Fruit fly (Drosophila melanogaster) whole organism, embryonic: ENCODE results near the gene CG5892.

Experiments
- Antp ChIP-seq: fragments of 200-800 bp; sonication (Bioruptor generic); optimal IDR thresholded peaks from 3 replicates; lab custom pipeline; 2016; ENCODE audit warnings: missing biosample characterization, missing genetic modification characterization
- Awh ChIP-seq: fragments of 200-800 bp; sonication (Bioruptor generic); IDR thresholded peaks from 2 replicates; pipeline ENCODE4, ENCODE4 v1.3.6; 2022; ENCODE audit warnings: missing biosample characterization, missing genetic modification characterization
- B-H2 ChIP-seq: fragments of 200-800 bp; sonication (Bioruptor generic); optimal IDR thresholded peaks from 2 replicates; lab custom pipeline; 2018; ENCODE audit warnings: missing biosample characterization, mild to moderate bottlenecking, missing genetic modification characterization
- BEAF-32 ChIP-seq: fragments of 200-800 bp; sonication (Bioruptor generic); optimal IDR thresholded peaks from 3 replicates; lab custom pipeline; 2017; ENCODE audit warnings: missing biosample characterization, missing genetic modification characterization, mild to moderate bottlenecking, moderate library complexity, missing genetic modification reagents
- BtbVII ChIP-seq: fragments of 200-800 bp; sonication (Bioruptor generic); optimal IDR thresholded peaks from 3 replicates; lab custom pipeline; 2017; ENCODE audit warnings: missing biosample characterization, mild to moderate bottlenecking, missing genetic modification characterization
- CG10543 ChIP-seq: fragments of 200-800 bp; sonication (Bioruptor generic); optimal IDR thresholded peaks from 3 replicates; lab custom pipeline; 2017; ENCODE audit warnings: missing biosample characterization, mild to moderate bottlenecking, missing genetic modification characterization, moderate library complexity
- CG10959 ChIP-seq: fragments of 200-800 bp; sonication (Bioruptor generic); IDR thresholded peaks from 2 replicates; pipeline ENCODE4 v1.3.6; 2022; ENCODE audit warnings: missing biosample characterization, missing genetic modification characterization
- CG10979 ChIP-seq: fragments of 200-800 bp; sonication (Bioruptor generic); optimal IDR thresholded peaks from 2 replicates; lab custom pipeline; 2018; ENCODE audit warnings: missing biosample characterization, mild to moderate bottlenecking, missing genetic modification characterization, moderate library complexity
- CG12236 ChIP-seq: fragments of 200-800 bp; sonication (Bioruptor generic); optimal IDR thresholded peaks from 2 replicates; lab custom pipeline; 2016; ENCODE audit warnings: missing biosample characterization, missing genetic modification characterization
- CG13424 ChIP-seq: fragments of 200-800 bp; sonication (Bioruptor generic); optimal IDR thresholded peaks from 2 replicates; lab custom pipeline; 2019; ENCODE audit warnings: missing biosample characterization, mild to moderate bottlenecking, missing genetic modification characterization, moderate library complexity
- CG15011 ChIP-seq: fragments of 200-800 bp; sonication (Bioruptor generic); optimal IDR thresholded peaks from 3 replicates; lab custom pipeline; 2018; ENCODE audit warnings: missing biosample characterization, mild to moderate bottlenecking, missing genetic modification characterization
- CG15514 ChIP-seq: fragments of 200-800 bp; sonication (Bioruptor generic); optimal IDR thresholded peaks from 3 replicates; lab custom pipeline; 2017; ENCODE audit warnings: missing biosample characterization, missing genetic modification characterization, mild to moderate bottlenecking, moderate library complexity, missing genetic modification reagents
- CG1602 ChIP-seq: fragments of 200-800 bp; sonication (Bioruptor generic); optimal IDR thresholded peaks from 3 replicates; lab custom pipeline; 2016; ENCODE audit warnings: missing biosample characterization, missing genetic modification characterization
- CG1603 ChIP-seq: fragments of 200-800 bp; sonication (Bioruptor generic); optimal IDR thresholded peaks from 2 replicates; lab custom pipeline; 2019; ENCODE audit warnings: missing biosample characterization, mild to moderate bottlenecking, missing genetic modification characterization, moderate library complexity
- CG1792 ChIP-seq: fragments of 200-800 bp; sonication (Bioruptor generic); optimal IDR thresholded peaks from 2 replicates; lab custom pipeline; 2016; ENCODE audit warnings: missing biosample characterization, missing genetic modification characterization
- CG18764 ChIP-seq: fragments of 200-800 bp; sonication (Bioruptor generic); optimal IDR thresholded peaks from 3 replicates; lab custom pipeline; 2016; ENCODE audit warnings: missing biosample characterization, missing genetic modification characterization
- CG31441 ChIP-seq: fragments of 200-800 bp; sonication (Bioruptor generic); IDR thresholded peaks from 2 replicates; pipeline ENCODE4 v1.3.6; 2022; ENCODE audit warnings: missing biosample characterization, missing genetic modification characterization
- CG4404 ChIP-seq: fragments of 200-800 bp; sonication (Bioruptor generic); IDR thresholded peaks from 2 replicates; pipeline ENCODE4 v1.3.6; 2022; ENCODE audit warnings: missing biosample characterization, missing genetic modification characterization
- CG4820 ChIP-seq: fragments of 200-800 bp; sonication (Bioruptor generic); optimal IDR thresholded peaks from 3 replicates; lab custom pipeline; 2016; ENCODE audit warnings: missing biosample characterization, missing genetic modification characterization
- CG6813 ChIP-seq: fragments of 200-800 bp; sonication (Bioruptor generic); optimal IDR thresholded peaks from 2 replicates; lab custom pipeline; 2017; ENCODE audit warnings: missing biosample characterization, missing genetic modification characterization, mild to moderate bottlenecking, moderate library complexity, missing genetic modification reagents
- CG7271 ChIP-seq: fragments of 200-800 bp; sonication (Bioruptor generic); optimal IDR thresholded peaks from 2 replicates; lab custom pipeline; 2018; ENCODE audit warnings: missing biosample characterization, mild to moderate bottlenecking, missing genetic modification characterization, moderate library complexity
- CG7786 ChIP-seq: fragments of 200-800 bp; sonication (Bioruptor generic); optimal IDR thresholded peaks from 2 replicates; lab custom pipeline; 2016; ENCODE audit warnings: missing biosample characterization, missing genetic modification characterization
- CG9817 ChIP-seq: fragments of 200-800 bp; sonication (Bioruptor generic); optimal IDR thresholded peaks from 2 replicates; lab custom pipeline; 2018; ENCODE audit warnings: missing biosample characterization, mild to moderate bottlenecking, missing genetic modification characterization, moderate library complexity
- Drgx ChIP-seq: fragments of 200-800 bp; sonication (Bioruptor generic); IDR thresholded peaks from 2 replicates; pipeline ENCODE4 v1.3.6; 2022; ENCODE audit warnings: missing biosample characterization, missing genetic modification characterization
- Eip74EF ChIP-seq, 2 experiments: fragments of 200-800 bp in 1 of 2; fragments of >200 bp in 1 of 2; sonication (Bioruptor generic) in 1 of 2; optimal IDR thresholded peaks; 2 replicates each; lab custom pipeline; 2017 to 2019; ENCODE audit warnings: missing biosample characterization in 2 of 2, missing genetic modification characterization in 2 of 2, mild to moderate bottlenecking in 1 of 2, moderate library complexity in 1 of 2
- HHEX ChIP-seq: fragments of 200-800 bp; sonication (Bioruptor generic); optimal IDR thresholded peaks from 3 replicates; lab custom pipeline; 2017; ENCODE audit warnings: missing biosample characterization, mild to moderate bottlenecking, missing genetic modification characterization, missing genetic modification reagents
- HLHmδ ChIP-seq: fragments of 200-800 bp; sonication (Bioruptor generic); optimal IDR thresholded peaks from 2 replicates; lab custom pipeline; 2018; ENCODE audit warnings: missing biosample characterization, mild to moderate bottlenecking, missing genetic modification characterization, moderate library complexity
- HmgZ ChIP-seq: fragments of 200-800 bp; sonication (Bioruptor generic); optimal IDR thresholded peaks from 2 replicates; lab custom pipeline; 2018; ENCODE audit warnings: missing biosample characterization, mild to moderate bottlenecking, missing genetic modification characterization
- Hmr ChIP-seq: fragments of 200-800 bp; sonication (Bioruptor generic); optimal IDR thresholded peaks from 3 replicates; lab custom pipeline; 2017; ENCODE audit warnings: mild to moderate bottlenecking, missing biosample characterization, missing genetic modification reagents, missing genetic modification characterization
- Med ChIP-seq: fragments of 200-800 bp; sonication (Bioruptor generic); peaks from one replicate; lab custom pipeline; 2016; ENCODE audit warnings: missing biosample characterization, missing genetic modification characterization, mild to moderate bottlenecking, inconsistent platforms, moderate library complexity
- Mrtf ChIP-seq: fragments of 200-800 bp; sonication (Bioruptor generic); IDR thresholded peaks from 3 replicates; pipeline ENCODE4 v1.3.6; 2022; ENCODE audit warnings: missing biosample characterization, missing genetic modification characterization
- Nf-YC ChIP-seq: fragments of 200-800 bp; optimal IDR thresholded peaks from 3 replicates; lab custom pipeline; 2019; ENCODE audit warnings: missing biosample characterization, mild to moderate bottlenecking, missing genetic modification characterization, moderate library complexity
- Ravus ChIP-seq: fragments of 200-800 bp; sonication (Bioruptor generic); IDR thresholded peaks from 2 replicates; pipeline ENCODE4 v1.3.6; 2022; ENCODE audit warnings: missing biosample characterization, missing genetic modification characterization
- Sin3A ChIP-seq: fragments of >200 bp; optimal IDR thresholded peaks from 2 replicates; lab custom pipeline; 2018
- ac ChIP-seq: fragments of 200-800 bp; sonication (Bioruptor generic); optimal IDR thresholded peaks from 3 replicates; lab custom pipeline; 2017; ENCODE audit warnings: missing biosample characterization, mild to moderate bottlenecking, missing genetic modification characterization
- cas ChIP-seq: fragments of 200-800 bp; sonication (Bioruptor generic); IDR thresholded peaks from 2 replicates; pipeline ENCODE4 v1.3.6; 2022; ENCODE audit warnings: missing biosample characterization, missing genetic modification characterization
- chif ChIP-seq, 2 experiments: fragments of 200-800 bp; sonication (Bioruptor generic); optimal IDR thresholded peaks; 3 replicates each; lab custom pipeline; 2016; ENCODE audit warnings: missing biosample characterization in 2 of 2, missing genetic modification characterization in 2 of 2
- cwo ChIP-seq: fragments of 200-800 bp; sonication (Bioruptor generic); optimal IDR thresholded peaks from 3 replicates; lab custom pipeline; 2017; ENCODE audit warnings: missing biosample characterization, missing genetic modification characterization, mild to moderate bottlenecking, moderate library complexity, missing genetic modification reagents
- da ChIP-seq: fragments of 200-800 bp; sonication (Bioruptor generic); optimal IDR thresholded peaks from 2 replicates; lab custom pipeline; 2016; ENCODE audit warnings: missing biosample characterization, missing genetic modification characterization
- danr ChIP-seq: fragments of 200-800 bp; sonication (Bioruptor generic); IDR thresholded peaks from 2 replicates; pipeline ENCODE4 v1.3.6; 2022; ENCODE audit warnings: missing biosample characterization, missing genetic modification characterization
- gfzf ChIP-seq: fragments of 200-800 bp; sonication (Bioruptor generic); optimal IDR thresholded peaks from 2 replicates; lab custom pipeline; 2016; ENCODE audit warnings: missing biosample characterization, mild to moderate bottlenecking, missing genetic modification characterization, moderate library complexity
- jigr1 ChIP-seq: fragments of 200-800 bp; sonication (Bioruptor generic); IDR thresholded peaks from 3 replicates; pipeline ENCODE4 v1.3.6; 2022; ENCODE audit warnings: missing biosample characterization, missing genetic modification characterization
- luna ChIP-seq: fragments of 200-800 bp; sonication (Bioruptor generic); optimal IDR thresholded peaks from 2 replicates; lab custom pipeline; 2016; ENCODE audit warnings: missing biosample characterization, missing genetic modification characterization
- otp ChIP-seq: fragments of 200-800 bp; sonication (Bioruptor generic); IDR thresholded peaks from 3 replicates; pipeline ENCODE4, ENCODE4 v1.3.6; 2022; ENCODE audit warnings: missing biosample characterization, missing genetic modification characterization
- scrt ChIP-seq: fragments of 200-800 bp; sonication (Bioruptor generic); optimal IDR thresholded peaks from 2 replicates; lab custom pipeline; 2018; ENCODE audit warnings: missing biosample characterization, mild to moderate bottlenecking, missing genetic modification characterization, moderate library complexity
- shn ChIP-seq: fragments of 200-800 bp; sonication (Bioruptor generic); optimal IDR thresholded peaks from 3 replicates; lab custom pipeline; 2016; ENCODE audit warnings: missing biosample characterization, missing genetic modification characterization
- tin ChIP-seq: fragments of 200-800 bp; sonication (Bioruptor generic); optimal IDR thresholded peaks from 3 replicates; lab custom pipeline; 2016; ENCODE audit warnings: missing biosample characterization, missing genetic modification characterization
- tio ChIP-seq: fragments of 200-800 bp; sonication (Bioruptor generic); optimal IDR thresholded peaks from 2 replicates; lab custom pipeline; 2017; ENCODE audit warnings: missing biosample characterization, missing genetic modification characterization, inconsistent platforms
- tna ChIP-seq: fragments of 200-800 bp; sonication (Bioruptor generic); IDR thresholded peaks from 2 replicates; pipeline ENCODE4 v1.3.6; 2022; ENCODE audit warnings: missing biosample characterization, missing genetic modification characterization; ENCODE audit not compliant: partially characterized antibody
- wor ChIP-seq: fragments of 200-800 bp; sonication (Bioruptor generic); IDR thresholded peaks from 2 replicates; pipeline ENCODE4 v1.3.6; 2022; ENCODE audit warnings: missing biosample characterization, missing genetic modification characterization
- z ChIP-seq: fragments of 200-800 bp; sonication (Bioruptor generic); IDR thresholded peaks from 3 replicates; pipeline ENCODE4 v1.3.6; 2022; ENCODE audit warnings: missing biosample characterization, missing genetic modification characterization

Gene CG5892

DNA sequence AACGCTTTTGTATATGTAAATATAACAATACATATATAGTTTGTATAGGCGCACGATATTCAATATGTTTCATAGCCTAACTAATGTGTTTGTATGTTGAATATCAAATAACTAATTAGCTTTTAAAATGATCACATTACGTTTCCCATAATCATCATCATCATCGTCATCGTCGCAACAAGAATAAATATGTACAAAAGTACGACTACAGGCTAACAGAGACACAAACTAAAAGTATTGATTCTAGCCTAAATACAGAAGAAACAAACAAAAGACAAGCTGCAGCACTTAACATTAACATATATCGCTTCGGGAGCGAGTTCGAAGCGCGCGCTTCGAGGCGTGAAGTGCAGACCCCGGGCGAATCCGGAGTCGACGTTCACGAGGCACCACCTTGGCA is 28.8 kb downstream of the CG5892 start (continued):
- TF ChIP-seq CG15011 (no peak), CG15514 (GFP tag; lab: Kevin White, UChicago) (peak; percentile 45), Ravus (GFP tag; lab: Robert Waterston, UW) (no peak), Sin3A (lab: Kevin White, UChicago) (no peak), CG31441 (GFP tag; lab: Robert Waterston, UW) (no peak; the same call in 1 of the 2 replicates), CG10979 (tag; lab: Kevin White, UChicago) (no peak), B-H2 (GFP tag; lab: Kevin White, UChicago) (no peak), Awh (GFP tag; lab: Robert Waterston, UW) (no peak), luna (GFP tag; lab: Kevin White, UChicago) (no peak), Mrtf (GFP tag; lab: Robert Waterston, UW) (no peak), CG1602 (GFP tag; lab: Kevin White, UChicago) (no peak), Hmr (GFP tag; lab: Kevin White, UChicago) (peak; percentile 32), Med (peak; percentile 22), z (GFP tag; lab: Robert Waterston, UW) (0 out of 3 replicates have a peak, but pooled peaks have one; percentile 36), ac (GFP tag; lab: Kevin White, UChicago) (no peak), CG6813 (peak; percentile 66), otp (GFP tag; lab: Robert Waterston, UW) (no peak), CG4404 (no peak), CG1603 (tag; lab: Kevin White, UChicago) (peak; percentile 16), jigr1 (no peak), CG18764 (GFP tag; lab: Kevin White, UChicago) (peak; percentile 23), chif (GFP tag; optimal IDR thresholded peaks at IDR 0.05; lab: Kevin White, UChicago) (no peak), da (GFP tag; lab: Kevin White, UChicago) (no peak), CG1792 (GFP tag; lab: Kevin White, UChicago) (no peak), CG10543 (peak; percentile 25), Nf-YC (tag; lab: Kevin White, UChicago) (peak; percentile 5), Antp (GFP tag; lab: Kevin White, UChicago) (no peak), shn (no peak), HLHmδ (GFP tag; lab: Kevin White, UChicago) (no peak), tin (GFP tag; lab: Kevin White, UChicago) (no peak), CG10959 (GFP tag; lab: Robert Waterston, UW) (no peak), cas (no peak), scrt (GFP tag; lab: Kevin White, UChicago) (no peak), tio (GFP tag; lab: Kevin White, UChicago) (no peak), gfzf (no peak), CG7786 (GFP tag; lab: Kevin White, UChicago) (no peak), CG13424 (tag; lab: Kevin White, UChicago) (peak; percentile 37), BEAF-32 (GFP tag; lab: Kevin White, UChicago) (no peak), CG9817 (tag; lab: Kevin White, UChicago) (no peak), tna (GFP tag; lab: Robert Waterston, UW) (no peak), HmgZ (peak; percentile 17), Drgx (GFP tag; lab: Robert Waterston, UW) (no peak), wor (GFP tag; lab: Robert Waterston, UW) (no peak), CG7271 (tag; lab: Kevin White, UChicago) (no peak), CG4820 (GFP tag; lab: Kevin White, UChicago) (no peak), HHEX (GFP tag; lab: Kevin White, UChicago) (peak; percentile 53), CG12236 (GFP tag; lab: Kevin White, UChicago) (no peak), BtbVII (peak; percentile 19), danr (GFP tag; lab: Robert Waterston, UW) (no peak), Eip74EF (GFP tag; optimal IDR thresholded peaks at IDR 0.05; lab: Kevin White, UChicago) (peak in 1 of 2 experiments; percentile 8), cwo (no peak)
